Worm (Caenorhabditis elegans): ENCODE data around the gene srlf-24.

- TF ChIP-seq fos-1 (tag; optimal IDR thresholded peaks at IDR 0.05) (no peak), ama-1 (optimal IDR thresholded peaks at IDR 0.05) (no peak), nhr-10 (tag; optimal IDR thresholded peaks at IDR 0.05) (no peak), nhr-77 (tag; optimal IDR thresholded peaks at IDR 0.05) (no peak), F13H6.1 (tag; optimal IDR thresholded peaks at IDR 0.05) (no peak), skn-1 (tag; optimal IDR thresholded peaks at IDR 0.05) (no peak), R02D3.7 (tag; optimal IDR thresholded peaks at IDR 0.05) (no peak), sma-3 (GFP tag; optimal IDR thresholded peaks at IDR 0.05) (no peak), elt-1 (tag; optimal IDR thresholded peaks at IDR 0.05) (no peak), nhr-11 (tag; optimal IDR thresholded peaks at IDR 0.05) (no peak), ztf-4 (tag; optimal IDR thresholded peaks at IDR 0.05) (no peak)
Observed at ce11 chrIV:11100271-11100670, 5.4 kb downstream of the srlf-24 start, which contains the start of gene str-3.

Data from whole organism, L2 larva.